Worm (Caenorhabditis elegans) whole organism, L1 larva: Measurements from ENCODE around the gene nhr-92.

Experiments used
- ceh-90 ChIP-seq: sonication (generic microtip); optimal IDR thresholded peaks from 2 replicates; lab custom pipeline; 2016; ENCODE audit warnings: missing genetic modification characterization, missing compliant biosample characterization
- ces-1 ChIP-seq: fragments of 150-350 bp; optimal IDR thresholded peaks from 2 replicates; lab custom pipeline; 2014; ENCODE audit warnings: missing biosample characterization, missing genetic modification reagents, missing genetic modification characterization
- elt-2 ChIP-seq: sonication (generic microtip); optimal IDR thresholded peaks from 2 replicates; lab custom pipeline; 2016; ENCODE audit warnings: missing genetic modification characterization, mild to moderate bottlenecking, inconsistent platforms, missing compliant biosample characterization, missing genetic modification reagents
- fkh-10 ChIP-seq: sonication (generic microtip); optimal IDR thresholded peaks from 2 replicates; lab custom pipeline; 2017; ENCODE audit warnings: missing biosample characterization, missing genetic modification reagents, missing genetic modification characterization
- fos-1 ChIP-seq: fragments of 150-350 bp; optimal IDR thresholded peaks from 2 replicates; lab custom pipeline; 2014; ENCODE audit warnings: missing biosample characterization, missing genetic modification characterization
- mep-1 ChIP-seq: fragments of 150-350 bp; optimal IDR thresholded peaks from 2 replicates; lab custom pipeline; 2014; ENCODE audit warnings: missing biosample characterization, missing genetic modification characterization
- sox-4 ChIP-seq: sonication (generic microtip); optimal IDR thresholded peaks from 2 replicates; lab custom pipeline; 2016; ENCODE audit warnings: missing genetic modification characterization, missing compliant biosample characterization

DNA sequence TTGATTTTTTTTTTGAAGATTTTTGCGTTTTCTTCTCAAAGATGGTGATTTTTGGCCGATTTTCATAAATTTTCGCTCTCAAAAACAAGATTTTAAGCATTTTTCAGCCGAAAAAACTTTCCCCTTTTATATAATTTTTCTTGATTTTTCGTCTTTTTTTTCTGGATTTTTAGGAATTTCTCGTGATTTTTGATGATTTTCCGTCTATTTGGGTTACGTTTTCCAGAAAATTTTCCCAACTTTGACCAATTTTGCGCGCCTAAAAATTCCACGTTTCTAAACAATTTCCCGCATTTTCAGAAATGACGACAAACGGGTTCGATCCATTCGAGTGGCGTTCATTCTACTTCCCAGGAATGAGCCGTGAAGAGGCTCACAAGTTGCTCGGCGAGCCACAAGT lies 22.9 kb upstream of the nhr-92 start, which contains the start of gene ced-2:
- TF ChIP-seq elt-2 (tag; lab: Kevin White, UChicago) (no peak), mep-1 (tag; lab: Kevin White, UChicago) (no peak), sox-4 (tag; lab: Kevin White, UChicago) (no peak), ces-1 (no peak), ceh-90 (no peak), fos-1 (tag; lab: Kevin White, UChicago) (no peak), fkh-10 (GFP tag; lab: Kevin White, UChicago) (no peak)
